Fruit fly (Drosophila melanogaster) whole organism, wandering third instar larva: Measurements from ENCODE around the gene Mad.

Experiments used
- Abd-B ChIP-seq: fragments of >200 bp; optimal IDR thresholded peaks from 2 replicates; lab custom pipeline; 2017; ENCODE audit warnings: missing biosample characterization, missing genetic modification characterization
- CG32264 ChIP-seq: fragments of 200-800 bp; sonication (Bioruptor generic); optimal IDR thresholded peaks from 2 replicates; lab custom pipeline; 2016; ENCODE audit warnings: missing biosample characterization, missing genetic modification characterization
- CG9705 ChIP-seq: fragments of 200-800 bp; sonication (Bioruptor generic); optimal IDR thresholded peaks from 2 replicates; lab custom pipeline; 2018; ENCODE audit warnings: missing biosample characterization, mild to moderate bottlenecking, missing genetic modification characterization
- CrebA ChIP-seq: fragments of 200-800 bp; sonication (Bioruptor generic); optimal IDR thresholded peaks from 2 replicates; lab custom pipeline; 2016; ENCODE audit warnings: missing biosample characterization, mild to moderate bottlenecking, missing genetic modification characterization, borderline replicate concordance
- Dfd ChIP-seq: fragments of >200 bp; optimal IDR thresholded peaks from 2 replicates; lab custom pipeline; 2017; ENCODE audit warnings: missing biosample characterization, missing genetic modification characterization
- Dif ChIP-seq: fragments of 200-275, 200-300 bp; sonication (Bioruptor generic); optimal IDR thresholded peaks from 2 replicates; lab custom pipeline; 2018; ENCODE audit warnings: missing biosample characterization, missing genetic modification characterization; ENCODE audit not compliant: partially characterized antibody
- GATAd ChIP-seq: sonication (Bioruptor generic); optimal IDR thresholded peaks from 2 replicates; lab custom pipeline; 2016; ENCODE audit warnings: missing biosample characterization, missing genetic modification characterization
- HLH106 ChIP-seq: fragments of 200-800 bp; optimal IDR thresholded peaks from 3 replicates; lab custom pipeline; 2019; ENCODE audit warnings: missing biosample characterization, mild to moderate bottlenecking, missing genetic modification characterization, moderate library complexity
- Hnf4 ChIP-seq: fragments of 200-800 bp; sonication (Bioruptor generic); optimal IDR thresholded peaks from 2 replicates; lab custom pipeline; 2016; ENCODE audit warnings: missing biosample characterization, mild to moderate bottlenecking, missing genetic modification characterization
- Hr78 ChIP-seq: fragments of >200 bp; optimal IDR thresholded peaks from 2 replicates; lab custom pipeline; 2017; ENCODE audit warnings: missing biosample characterization, missing genetic modification characterization
- Jra ChIP-seq: sonication (Bioruptor generic); optimal IDR thresholded peaks from 2 replicates; lab custom pipeline; 2016; ENCODE audit warnings: missing biosample characterization, missing genetic modification characterization
- Mio ChIP-seq: sonication (Bioruptor generic); optimal IDR thresholded peaks from 2 replicates; lab custom pipeline; 2016; ENCODE audit warnings: missing biosample characterization, missing genetic modification characterization
- N ChIP-seq: fragments of >200 bp; optimal IDR thresholded peaks from 2 replicates; lab custom pipeline; 2018; ENCODE audit warnings: missing biosample characterization, missing external identifiers, missing genetic modification characterization
- OdsH ChIP-seq: fragments of 200-800 bp; sonication (Bioruptor generic); optimal IDR thresholded peaks from 2 replicates; lab custom pipeline; 2016; ENCODE audit warnings: missing biosample characterization, mild to moderate bottlenecking, missing genetic modification characterization
- Rel ChIP-seq, 2 experiments: fragments of 200-800 bp; sonication (Bioruptor generic) in 1 of 2; optimal IDR thresholded peaks; 2 replicates in 1 of 2; 3 replicates in 1 of 2; lab custom pipeline; 2016 to 2019; ENCODE audit warnings: mild to moderate bottlenecking in 2 of 2, missing biosample characterization in 2 of 2, missing genetic modification characterization in 2 of 2, moderate library complexity in 1 of 2
- Sp1 ChIP-seq: fragments of 200-800 bp; sonication (Bioruptor generic); optimal IDR thresholded peaks from 3 replicates; lab custom pipeline; 2019; ENCODE audit warnings: missing biosample characterization, mild to moderate bottlenecking, missing genetic modification characterization, moderate library complexity
- br ChIP-seq: fragments of 200-800 bp; sonication (Bioruptor generic); optimal IDR thresholded peaks from 2 replicates; lab custom pipeline; 2016; ENCODE audit warnings: missing biosample characterization, missing genetic modification characterization
- brk ChIP-seq: fragments of 200-800 bp; sonication (Bioruptor generic); optimal IDR thresholded peaks from 2 replicates; lab custom pipeline; 2016; ENCODE audit warnings: missing biosample characterization, mild to moderate bottlenecking, missing genetic modification characterization
- dl ChIP-seq, 2 experiments: fragments of 175-275, 200-275 bp in 1 of 2; fragments of 200-275 bp in 1 of 2; sonication (Bioruptor generic); optimal IDR thresholded peaks; lab custom pipeline; 2018; ENCODE audit warnings: mild to moderate bottlenecking in 2 of 2, missing biosample characterization in 2 of 2, missing genetic modification characterization in 2 of 2, moderate library complexity in 2 of 2; ENCODE audit not compliant: partially characterized antibody in 2 of 2, insufficient read depth in 1 of 2
- dmrt93B ChIP-seq: fragments of 200-800 bp; sonication (Bioruptor generic); optimal IDR thresholded peaks from 2 replicates; lab custom pipeline; 2018; ENCODE audit warnings: missing biosample characterization, mild to moderate bottlenecking, missing genetic modification characterization
- dsf ChIP-seq: sonication (Bioruptor generic); optimal IDR thresholded peaks from 2 replicates; lab custom pipeline; 2016; ENCODE audit warnings: missing biosample characterization, missing genetic modification characterization, borderline replicate concordance
- ey ChIP-seq: fragments of 200-800 bp; sonication (Bioruptor generic); optimal IDR thresholded peaks from 2 replicates; lab custom pipeline; 2016; ENCODE audit warnings: missing biosample characterization, missing genetic modification characterization
- fru ChIP-seq: fragments of 200-800 bp; sonication (Bioruptor generic); optimal IDR thresholded peaks from 3 replicates; lab custom pipeline; 2016; ENCODE audit warnings: missing biosample characterization, mild to moderate bottlenecking, missing genetic modification characterization
- h ChIP-seq: fragments of 200-800 bp; sonication (Bioruptor generic); optimal IDR thresholded peaks from 3 replicates; lab custom pipeline; 2016; ENCODE audit warnings: missing biosample characterization, mild to moderate bottlenecking, missing genetic modification characterization
- jim ChIP-seq: fragments of 175-275, 200-325 bp; sonication (Bioruptor generic); optimal IDR thresholded peaks from 2 replicates; lab custom pipeline; 2016; ENCODE audit warnings: missing biosample characterization, mild to moderate bottlenecking, missing genetic modification characterization
- lola ChIP-seq: fragments of >200 bp; optimal IDR thresholded peaks from 2 replicates; lab custom pipeline; 2017; ENCODE audit warnings: missing biosample characterization, missing genetic modification characterization
- pan ChIP-seq: fragments of >200 bp; optimal IDR thresholded peaks from 2 replicates; lab custom pipeline; 2017
- rgr ChIP-seq: fragments of 200-800 bp; sonication (Bioruptor generic); optimal IDR thresholded peaks from 3 replicates; lab custom pipeline; 2016; ENCODE audit warnings: missing biosample characterization, mild to moderate bottlenecking, missing genetic modification characterization
- sage ChIP-seq: fragments of 200-800 bp; sonication (Bioruptor generic); optimal IDR thresholded peaks from 2 replicates; lab custom pipeline; 2016; ENCODE audit warnings: missing biosample characterization, mild to moderate bottlenecking, missing genetic modification characterization
- sv ChIP-seq: fragments of 200-800 bp; sonication (Bioruptor generic); optimal IDR thresholded peaks from 3 replicates; lab custom pipeline; 2016; ENCODE audit warnings: missing biosample characterization, missing genetic modification characterization
- tai ChIP-seq: sonication (Bioruptor generic); optimal IDR thresholded peaks from 2 replicates; lab custom pipeline; 2016; ENCODE audit warnings: missing biosample characterization, missing genetic modification characterization
- usp ChIP-seq: fragments of >200 bp; optimal IDR thresholded peaks from 2 replicates; lab custom pipeline; 2017; ENCODE audit warnings: missing biosample characterization, missing genetic modification characterization
- woc ChIP-seq: sonication (Bioruptor generic); optimal IDR thresholded peaks from 2 replicates; lab custom pipeline; 2016; ENCODE audit warnings: missing biosample characterization, mild to moderate bottlenecking, missing genetic modification characterization

Mad gene

DNA sequence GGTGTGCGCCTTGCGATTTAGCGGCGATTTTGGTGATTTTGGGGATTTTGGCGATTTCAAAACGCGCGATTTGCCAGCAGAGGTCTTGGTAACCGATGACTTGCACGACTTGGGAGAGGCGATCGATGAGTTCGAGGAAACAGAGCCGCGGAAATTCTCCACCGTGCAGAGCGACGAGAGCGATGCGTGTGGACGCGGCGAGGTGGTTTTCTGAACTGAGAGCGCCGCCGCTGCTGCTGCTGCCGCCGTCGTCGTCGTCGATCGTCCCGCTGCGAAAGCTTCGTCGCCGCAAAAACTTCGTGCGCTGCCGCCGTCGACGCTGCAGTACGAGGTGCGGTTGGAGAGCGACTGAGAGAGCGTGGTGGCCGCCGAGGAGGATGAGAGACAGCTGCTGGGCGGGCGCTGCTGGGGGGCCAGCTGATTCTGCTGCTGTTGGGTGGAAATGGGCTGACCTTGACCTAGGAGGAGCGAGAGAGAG is 34.9 kb downstream of the Mad start:
- TF ChIP-seq brk (GFP tag; lab: Kevin White, UChicago) (no peak), dl (GFP tag; optimal IDR thresholded peaks at IDR 0.05; lab: Kevin White, UChicago; ENCODE audit: insufficient read depth in 1 of 2, partially characterized antibody in 2 of 2) (peak in 1 of 2 experiments; percentile 20), Hnf4 (GFP tag; lab: Kevin White, UChicago) (no peak), CrebA (GFP tag; lab: Kevin White, UChicago) (no peak), Dif (GFP tag; lab: Kevin White, UChicago) (peak; percentile 38), OdsH (no peak), rgr (GFP tag; lab: Kevin White, UChicago) (peak; percentile 26), fru (GFP tag; lab: Kevin White, UChicago) (no peak), pan (lab: Kevin White, UChicago) (no peak)

DNA sequence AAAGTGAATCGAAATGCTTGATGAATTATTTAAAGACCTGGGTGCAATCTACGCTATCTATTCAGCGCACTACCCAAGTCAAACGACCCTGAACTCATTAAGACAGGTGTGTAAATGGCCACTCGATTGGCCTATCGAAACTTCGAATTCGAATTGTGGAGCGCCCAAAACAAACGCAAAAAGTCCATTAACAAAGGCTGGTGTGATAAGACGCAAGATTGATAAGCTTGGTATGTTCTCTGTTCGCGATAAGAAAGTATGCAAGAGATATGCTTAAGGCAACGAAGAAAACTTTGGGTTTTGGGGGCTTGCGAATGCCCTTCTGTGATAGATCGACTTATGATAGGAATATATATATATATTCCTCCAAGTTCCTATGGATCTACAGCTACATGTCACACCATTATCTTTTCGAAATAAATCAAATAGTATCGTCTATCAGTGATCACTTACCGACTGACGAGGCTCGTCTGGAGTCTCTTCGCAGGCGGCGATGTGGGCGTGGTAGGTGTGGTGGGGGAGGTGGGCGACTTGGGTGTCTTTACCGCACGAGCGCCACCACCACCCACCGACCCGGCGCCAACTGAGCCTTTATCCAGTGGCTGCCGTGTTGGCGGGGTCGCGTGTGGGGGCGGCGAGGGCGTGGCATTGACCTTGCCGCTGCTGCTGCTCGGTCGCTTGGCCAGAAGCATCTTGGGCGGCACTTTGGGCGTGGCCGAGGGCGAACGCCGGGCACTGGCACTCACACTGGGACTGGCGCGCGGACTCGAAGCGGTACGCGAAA is 35.7 kb downstream of the Mad start:
- TF ChIP-seq h (GFP tag; lab: Kevin White, UChicago) (no peak), CG32264 (no peak), GATAd (GFP tag; lab: Kevin White, UChicago) (no peak), CG9705 (GFP tag; lab: Kevin White, UChicago) (no peak), Dfd (GFP tag; lab: Kevin White, UChicago) (peak; percentile 55)
- TF ChIP-seq, all 38 proteins: peak for 1

DNA sequence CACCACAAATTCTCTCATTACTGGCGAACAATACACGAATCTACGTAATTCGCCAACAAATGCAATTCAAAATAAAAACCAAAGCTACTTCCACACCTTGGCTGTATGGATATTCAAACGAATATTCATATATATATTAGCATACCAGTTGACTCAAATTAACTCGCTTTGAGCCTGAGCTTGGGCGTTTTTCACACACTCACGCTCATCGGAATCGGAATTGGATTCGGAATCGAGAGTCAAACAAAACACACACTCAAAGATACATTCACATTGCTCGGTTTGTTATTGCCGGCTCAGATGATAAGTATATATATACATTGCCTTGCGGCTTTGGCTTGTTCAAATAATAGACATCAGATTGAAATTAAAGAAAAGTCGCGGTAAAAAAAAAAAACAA is 37.2 kb downstream of the Mad start:
- TF ChIP-seq dl (GFP tag; optimal IDR thresholded peaks at IDR 0.05; lab: Kevin White, UChicago; ENCODE audit: insufficient read depth in 1 of 2, partially characterized antibody in 2 of 2) (no peak), sage (GFP tag; lab: Kevin White, UChicago) (no peak), CG32264 (no peak), Jra (no peak), lola (GFP tag; lab: Kevin White, UChicago) (no peak), woc (no peak), dmrt93B (GFP tag; lab: Kevin White, UChicago) (no peak), OdsH (no peak), HLH106 (tag; lab: Kevin White, UChicago) (no peak), rgr (GFP tag; lab: Kevin White, UChicago) (no peak), br (GFP tag; lab: Kevin White, UChicago) (no peak), ey (GFP tag; lab: Kevin White, UChicago) (no peak), sv (GFP tag; lab: Kevin White, UChicago) (no peak), Abd-B (GFP tag; lab: Kevin White, UChicago) (no peak), Dfd (GFP tag; lab: Kevin White, UChicago) (no peak)

DNA sequence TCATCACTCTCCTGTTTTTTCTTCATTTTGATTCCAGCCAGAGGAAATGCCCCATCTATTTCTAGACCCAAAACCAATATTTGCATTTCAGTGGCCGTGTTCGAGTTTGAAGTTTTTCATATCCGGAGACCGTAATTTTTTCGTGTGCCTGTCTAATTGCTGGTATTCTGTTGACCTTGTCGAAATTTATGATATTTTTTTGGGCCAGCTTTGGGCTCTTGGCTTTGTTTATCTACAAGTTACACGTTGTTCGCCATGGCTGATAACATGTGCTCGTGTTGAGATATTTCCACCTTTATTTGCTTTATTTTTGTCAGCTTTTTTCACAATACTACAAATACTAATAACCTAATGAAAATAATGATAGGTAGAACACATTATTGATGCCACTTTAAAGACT is 37.7 kb downstream of the Mad start:
- no peak for TF ChIP-seq Hr78 (GFP tag; lab: Kevin White, UChicago)
- TF ChIP-seq dsf (GFP tag; lab: Kevin White, UChicago) = no peak
- no peak for TF ChIP-seq Rel (GFP tag; optimal IDR thresholded peaks at IDR 0.05; lab: Kevin White, UChicago)
- TF ChIP-seq Rel (tag; optimal IDR thresholded peaks at IDR 0.05; lab: Kevin White, UChicago) = no peak
- TF ChIP-seq, all 38 proteins: peak for 0

DNA sequence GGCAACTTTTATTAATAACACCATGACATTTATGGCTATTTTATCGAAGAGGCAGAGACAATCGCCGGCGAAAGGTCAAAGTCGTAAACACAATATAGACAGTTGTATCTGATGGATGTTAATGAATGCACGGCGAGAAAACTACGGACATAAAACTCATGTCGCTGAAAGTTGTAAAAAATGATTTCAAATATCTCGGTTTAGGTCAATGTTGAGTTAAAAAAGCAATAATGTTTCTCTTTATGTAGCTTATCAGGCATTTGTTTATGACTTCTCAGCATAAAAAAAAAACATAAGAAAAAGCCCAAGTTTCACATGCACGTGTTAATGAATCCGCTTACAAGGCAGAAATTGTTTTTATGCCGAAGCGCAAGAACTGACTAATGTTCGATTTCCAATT is 38.1 kb downstream of the Mad start:
- TF ChIP-seq h (GFP tag; lab: Kevin White, UChicago) (no peak), tai (GFP tag; lab: Kevin White, UChicago) (no peak), br (GFP tag; lab: Kevin White, UChicago) (no peak), dsf (GFP tag; lab: Kevin White, UChicago) (no peak), Dif (GFP tag; lab: Kevin White, UChicago) (no peak), Rel (GFP tag; optimal IDR thresholded peaks at IDR 0.05; lab: Kevin White, UChicago) (no peak), Rel (tag; optimal IDR thresholded peaks at IDR 0.05; lab: Kevin White, UChicago) (no peak), usp (GFP tag; lab: Kevin White, UChicago) (no peak), Sp1 (GFP tag; lab: Kevin White, UChicago) (no peak), Mio (GFP tag; lab: Kevin White, UChicago) (no peak), jim (no peak), rgr (GFP tag; lab: Kevin White, UChicago) (no peak), N (GFP tag; lab: Kevin White, UChicago) (no peak), brk (GFP tag; lab: Kevin White, UChicago) (no peak), OdsH (no peak), sv (GFP tag; lab: Kevin White, UChicago) (no peak), CG9705 (GFP tag; lab: Kevin White, UChicago) (no peak), dl (GFP tag; optimal IDR thresholded peaks at IDR 0.05; lab: Kevin White, UChicago; ENCODE audit: insufficient read depth in 1 of 2, partially characterized antibody in 2 of 2) (no peak)
